Worm (Caenorhabditis elegans) whole organism, mixed stage, embryonic: ENCODE results near the gene C17B7.15.

Experiments
- hlh-1 ChIP-seq: fragments of 150-350 bp; optimal IDR thresholded peaks from 2 replicates; lab custom pipeline; 2014; ENCODE audit warnings: missing biosample characterization, missing genetic modification reagents, missing genetic modification characterization
- mep-1 ChIP-seq: fragments of 150-350 bp; optimal IDR thresholded peaks from 2 replicates; lab custom pipeline; 2017; ENCODE audit warnings: missing biosample characterization, missing genetic modification reagents, missing genetic modification characterization, inconsistent platforms
- unc-62 ChIP-seq: fragments of 150-350 bp; optimal IDR thresholded peaks from 2 replicates; lab custom pipeline; 2014; ENCODE audit warnings: missing biosample characterization, missing genetic modification reagents, missing genetic modification characterization
- zip-8 ChIP-seq: fragments of 150-350 bp; optimal IDR thresholded peaks from 2 replicates; lab custom pipeline; 2014; ENCODE audit warnings: missing biosample characterization, missing genetic modification characterization
- ztf-11 ChIP-seq: fragments of 150-350 bp; optimal IDR thresholded peaks from 2 replicates; lab custom pipeline; 2014; ENCODE audit warnings: missing biosample characterization, missing genetic modification characterization

DNA sequence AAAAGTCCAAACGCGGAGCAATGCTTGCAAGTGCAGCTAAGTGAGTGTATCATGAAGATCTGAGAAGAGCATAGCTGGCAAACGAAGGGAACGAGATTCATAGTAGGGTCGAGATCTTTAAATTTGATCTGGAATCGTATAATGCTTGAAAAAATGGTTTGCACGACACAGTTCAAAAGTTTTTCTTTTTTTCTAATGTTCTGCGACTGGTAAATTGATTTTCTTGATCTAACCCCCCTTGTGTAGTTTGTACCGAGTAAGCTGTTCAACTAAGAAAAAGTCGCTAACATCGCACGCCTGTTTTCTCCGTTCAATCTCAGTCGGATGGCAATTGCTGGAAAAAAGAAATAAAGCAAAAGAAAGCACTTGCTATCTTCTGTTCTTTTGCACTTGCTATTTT, 29.5 kb upstream of the C17B7.15 start, which contains the start of gene C17B7.14:
- TF ChIP-seq hlh-1 (tag; lab: Kevin White, UChicago) (no peak), zip-8 (tag; lab: Kevin White, UChicago) (no peak), mep-1 (tag; lab: Kevin White, UChicago) (no peak), ztf-11 (tag; lab: Kevin White, UChicago) (no peak), unc-62 (GFP tag; lab: Kevin White, UChicago) (no peak)
